Worm (Caenorhabditis elegans) whole organism, late embryonic: ENCODE data around the gene F22B7.3.

ENCODE experiments used
- C08G9.2 ChIP-seq: sonication (generic microtip); optimal IDR thresholded peaks from 2 replicates; lab custom pipeline; 2016; ENCODE audit warnings: mild to moderate bottlenecking, missing genetic modification characterization, moderate library complexity, missing compliant biosample characterization
- C38D4.7 ChIP-seq: fragments of 200-800 bp; sonication (Bioruptor generic); optimal IDR thresholded peaks from 2 replicates; lab custom pipeline; 2018; ENCODE audit warnings: mild to moderate bottlenecking, missing genetic modification characterization, moderate library complexity, missing compliant biosample characterization
- F13H6.1 ChIP-seq: sonication (generic microtip); optimal IDR thresholded peaks from 2 replicates; lab custom pipeline; 2016; ENCODE audit warnings: missing genetic modification characterization, missing compliant biosample characterization
- K02D7.2 ChIP-seq: sonication (generic microtip); optimal IDR thresholded peaks from 2 replicates; lab custom pipeline; 2017; ENCODE audit warnings: mild to moderate bottlenecking, missing genetic modification characterization, missing compliant biosample characterization
- K09A11.1 ChIP-seq: sonication (generic microtip); optimal IDR thresholded peaks from 2 replicates; lab custom pipeline; 2017; ENCODE audit warnings: antibody characterized with exemption, mild to moderate bottlenecking, missing genetic modification characterization, missing compliant biosample characterization; ENCODE audit not compliant: insufficient read depth
- ahr-1 ChIP-seq: sonication (generic microtip); optimal IDR thresholded peaks from 2 replicates; lab custom pipeline; 2016; ENCODE audit warnings: missing genetic modification characterization, missing compliant biosample characterization
- ama-1 ChIP-seq: fragments of 150-350 bp; optimal IDR thresholded peaks from 2 replicates; lab custom pipeline; 2014
- ceh-2 ChIP-seq: sonication (generic microtip); optimal IDR thresholded peaks from 2 replicates; lab custom pipeline; 2016; ENCODE audit warnings: missing genotype, missing genetic modification characterization, missing compliant biosample characterization
- ceh-22 ChIP-seq: sonication (generic microtip); optimal IDR thresholded peaks from 2 replicates; lab custom pipeline; 2017; ENCODE audit warnings: missing biosample characterization, missing genetic modification characterization
- ceh-24 ChIP-seq: sonication (generic microtip); optimal IDR thresholded peaks from 2 replicates; lab custom pipeline; 2016; ENCODE audit warnings: mild to moderate bottlenecking, missing genetic modification characterization, missing compliant biosample characterization
- ceh-31 ChIP-seq: sonication (generic microtip); optimal IDR thresholded peaks from 2 replicates; lab custom pipeline; 2016; ENCODE audit warnings: missing genetic modification characterization, missing compliant biosample characterization
- dmd-4 ChIP-seq: sonication (generic microtip); optimal IDR thresholded peaks from 2 replicates; lab custom pipeline; 2016; ENCODE audit warnings: borderline replicate concordance, missing genetic modification characterization, missing compliant biosample characterization
- dve-1 ChIP-seq: sonication (generic microtip); optimal IDR thresholded peaks from 2 replicates; lab custom pipeline; 2017; ENCODE audit warnings: antibody characterized with exemption, mild to moderate bottlenecking, missing genetic modification characterization, missing compliant biosample characterization
- elt-2 ChIP-seq: sonication (generic microtip); optimal IDR thresholded peaks from 2 replicates; lab custom pipeline; 2016; ENCODE audit warnings: missing genetic modification reagents, missing genetic modification characterization, missing compliant biosample characterization
- ets-4 ChIP-seq: sonication (generic microtip); optimal IDR thresholded peaks from 2 replicates; lab custom pipeline; 2016; ENCODE audit warnings: missing genetic modification characterization, missing compliant biosample characterization
- fax-1 ChIP-seq: sonication (generic microtip); optimal IDR thresholded peaks from 2 replicates; lab custom pipeline; 2016; ENCODE audit warnings: missing genotype, missing genetic modification characterization, missing compliant biosample characterization
- hlh-13 ChIP-seq: fragments of 200-800 bp; sonication (Bioruptor generic); optimal IDR thresholded peaks from 2 replicates; lab custom pipeline; 2018; ENCODE audit warnings: mild to moderate bottlenecking, missing genetic modification characterization, missing compliant biosample characterization
- hlh-30 ChIP-seq: sonication (generic microtip); optimal IDR thresholded peaks from 2 replicates; lab custom pipeline; 2017; ENCODE audit warnings: antibody characterized with exemption, missing genetic modification characterization, missing compliant biosample characterization; ENCODE audit not compliant: insufficient read depth
- hlh-6 ChIP-seq: sonication (generic microtip); optimal IDR thresholded peaks from 2 replicates; lab custom pipeline; 2016; ENCODE audit warnings: missing genotype, missing genetic modification characterization, missing compliant biosample characterization
- hlh-8 ChIP-seq: sonication (generic microtip); optimal IDR thresholded peaks from 2 replicates; lab custom pipeline; 2016; ENCODE audit warnings: missing genotype, missing genetic modification characterization, missing compliant biosample characterization
- lim-6 ChIP-seq: sonication (generic microtip); optimal IDR thresholded peaks from 2 replicates; lab custom pipeline; 2016; ENCODE audit warnings: missing genetic modification characterization, missing compliant biosample characterization
- madf-2 ChIP-seq: sonication (generic microtip); optimal IDR thresholded peaks from 2 replicates; lab custom pipeline; 2017; ENCODE audit warnings: missing genetic modification characterization, missing compliant biosample characterization
- nfya-1 ChIP-seq: sonication (generic microtip); optimal IDR thresholded peaks from 2 replicates; lab custom pipeline; 2017; ENCODE audit warnings: missing genetic modification characterization, mild to moderate bottlenecking, missing compliant biosample characterization, antibody characterized with exemption, moderate library complexity
- nhr-11 ChIP-seq: fragments of 150-350 bp; optimal IDR thresholded peaks from 2 replicates; lab custom pipeline; 2014; ENCODE audit warnings: missing biosample characterization, missing genetic modification characterization
- nhr-232 ChIP-seq: sonication (generic microtip); optimal IDR thresholded peaks from 2 replicates; lab custom pipeline; 2016; ENCODE audit warnings: missing genetic modification characterization, missing compliant biosample characterization
- npax-4 ChIP-seq: sonication (generic microtip); optimal IDR thresholded peaks from 2 replicates; lab custom pipeline; 2016; ENCODE audit warnings: missing genetic modification characterization, missing compliant biosample characterization
- pag-3 ChIP-seq: sonication (generic microtip); optimal IDR thresholded peaks from 2 replicates; lab custom pipeline; 2016; ENCODE audit warnings: missing compliant biosample characterization, missing genetic modification characterization, borderline replicate concordance
- pat-9 ChIP-seq: fragments of 200-800 bp; sonication (Bioruptor generic); optimal IDR thresholded peaks from 2 replicates; lab custom pipeline; 2018; ENCODE audit warnings: mild to moderate bottlenecking, missing genetic modification characterization, moderate library complexity, missing compliant biosample characterization
- pha-2 ChIP-seq: sonication (generic microtip); optimal IDR thresholded peaks from 2 replicates; lab custom pipeline; 2017; ENCODE audit warnings: mild to moderate bottlenecking, missing genetic modification characterization, missing compliant biosample characterization
- pha-4 ChIP-seq: fragments of 150-350 bp; optimal IDR thresholded peaks from 2 replicates; lab custom pipeline; 2018; ENCODE audit warnings: missing biosample characterization, missing genetic modification reagents, missing genetic modification characterization
- pqm-1 ChIP-seq: sonication (generic microtip); optimal IDR thresholded peaks from 2 replicates; lab custom pipeline; 2016; ENCODE audit warnings: missing genetic modification characterization, missing compliant biosample characterization
- rnt-1 ChIP-seq: sonication (generic microtip); optimal IDR thresholded peaks from 2 replicates; lab custom pipeline; 2016; ENCODE audit warnings: missing genetic modification characterization, missing compliant biosample characterization
- sox-2 ChIP-seq: fragments of 200-800 bp; sonication (Bioruptor generic); IDR thresholded peaks from 2 replicates; pipeline ENCODE4 v1.3.6; 2022; ENCODE audit warnings: missing genetic modification reagents, missing genetic modification characterization, missing compliant biosample characterization
- tbx-7 ChIP-seq: sonication (generic microtip); optimal IDR thresholded peaks from 2 replicates; lab custom pipeline; 2016; ENCODE audit warnings: missing genotype, missing genetic modification characterization, missing compliant biosample characterization
- ttx-3 ChIP-seq: sonication (generic microtip); optimal IDR thresholded peaks from 2 replicates; lab custom pipeline; 2016; ENCODE audit warnings: missing genetic modification reagents, missing genetic modification characterization, missing compliant biosample characterization
- unc-86 ChIP-seq: sonication (generic microtip); optimal IDR thresholded peaks from 2 replicates; lab custom pipeline; 2016; ENCODE audit warnings: missing genetic modification characterization, missing compliant biosample characterization
- zip-5 ChIP-seq: sonication (generic microtip); optimal IDR thresholded peaks from 2 replicates; lab custom pipeline; 2016; ENCODE audit warnings: missing genetic modification characterization, missing compliant biosample characterization
- ztf-16 ChIP-seq: sonication (generic microtip); optimal IDR thresholded peaks from 2 replicates; lab custom pipeline; 2017; ENCODE audit warnings: missing genetic modification characterization, missing compliant biosample characterization

The F22B7.3 gene

DNA sequence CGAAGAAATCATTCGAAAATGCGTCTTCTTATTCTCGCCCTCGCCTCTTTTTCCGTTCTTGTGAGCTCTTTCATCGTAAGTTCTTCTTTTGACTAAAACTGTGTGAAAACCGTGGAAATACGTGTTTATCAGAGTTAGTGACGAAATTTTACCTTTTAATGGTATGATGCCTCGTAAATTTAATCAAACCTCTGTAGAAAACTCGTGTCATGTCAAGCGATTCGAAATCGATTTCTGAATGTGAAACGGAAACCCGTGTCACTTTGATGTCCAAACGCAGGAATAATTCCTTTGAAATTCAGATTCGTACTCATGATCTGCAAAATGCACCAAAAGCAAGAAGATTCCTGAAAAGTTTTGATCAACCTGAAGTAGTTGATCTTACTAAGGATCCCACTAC, at the start of gene F22B7.3:
Gene F22B7.3 (plus strand): TSS at position 301 of the 400 bp plus-strand sequence.
- no peak for TF ChIP-seq ceh-31 (tag; lab: Kevin White, UChicago)
- no peak for TF ChIP-seq elt-2
- no peak for TF ChIP-seq rnt-1
- no peak for TF ChIP-seq lim-6 (tag; lab: Kevin White, UChicago)
- TF ChIP-seq nhr-232 (tag; lab: Kevin White, UChicago): no peak
- no peak for TF ChIP-seq hlh-8 (tag; lab: Kevin White, UChicago)
- TF ChIP-seq unc-86 (tag; lab: Kevin White, UChicago): no peak

DNA sequence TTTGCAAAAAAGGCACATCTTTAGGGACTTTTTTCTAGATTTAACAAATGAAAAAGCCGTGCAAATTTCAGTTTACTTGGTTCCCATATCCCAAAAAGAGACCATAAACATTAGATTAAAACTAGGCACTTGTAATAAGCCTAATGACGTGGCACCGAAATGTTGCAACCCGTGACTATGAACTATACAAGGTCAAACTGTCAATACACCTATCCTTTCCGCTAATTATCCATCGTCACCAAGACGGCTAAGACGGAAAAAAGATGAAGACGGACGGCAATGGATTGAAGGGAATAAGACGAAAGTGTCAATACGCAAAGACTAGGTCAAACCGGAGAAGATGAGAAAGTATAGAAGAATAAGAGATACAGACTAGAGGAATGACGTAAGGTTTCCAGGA, 49.7 kb upstream of the F22B7.3 start:
- TF ChIP-seq dve-1 (tag; lab: Kevin White, UChicago) (no peak), ztf-16 (tag; lab: Kevin White, UChicago) (no peak), fax-1 (no peak), ahr-1 (tag; lab: Kevin White, UChicago) (no peak), dmd-4 (tag; lab: Kevin White, UChicago) (no peak), C38D4.7 (GFP tag; lab: Kevin White, UChicago) (no peak), elt-2 (no peak), pha-2 (no peak), ceh-2 (no peak), pha-4 (tag; lab: Kevin White, UChicago) (no peak), npax-4 (tag; lab: Kevin White, UChicago) (no peak), hlh-6 (no peak), C08G9.2 (no peak), zip-5 (tag; lab: Kevin White, UChicago) (no peak), ceh-22 (no peak)

ce11 chrIII:8602148-8602547, 46.5 kb upstream of the F22B7.3 start:
- TF ChIP-seq npax-4 (tag; lab: Kevin White, UChicago) (no peak), ceh-22 (no peak), lim-6 (tag; lab: Kevin White, UChicago) (no peak), fax-1 (no peak), F13H6.1 (no peak)

DNA sequence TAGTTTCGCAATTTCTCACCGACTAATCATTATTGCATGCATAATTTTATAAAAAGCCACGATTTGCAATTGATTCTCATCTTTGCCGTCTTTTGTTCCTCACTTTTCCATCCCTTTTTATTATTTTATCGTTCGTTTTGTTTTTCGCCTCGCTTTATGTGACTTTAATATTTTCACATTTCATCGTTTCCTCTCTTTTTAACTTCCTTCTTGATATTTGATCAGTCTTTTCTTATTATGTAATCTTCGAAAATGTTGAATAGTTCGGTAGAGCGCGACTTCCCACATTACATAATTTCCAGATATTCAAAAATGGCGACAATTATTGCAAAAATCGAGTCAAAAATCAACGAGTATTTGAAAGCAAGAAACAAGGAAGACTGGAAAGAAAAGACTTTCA, 43.2 kb upstream of the F22B7.3 start, which contains the start of gene C06E1.1:
Gene C06E1.1 (plus strand): TSS at position 301 of the 400 bp plus-strand sequence.
- TF ChIP-seq pqm-1 (tag; lab: Kevin White, UChicago) (no peak), K09A11.1 (no peak), ttx-3 (no peak), fax-1 (no peak), ets-4 (no peak)

ce11 chrIII:8609683-8610082, 39.0 kb upstream of the F22B7.3 start, which contains the start of gene C06E1.9:
Gene C06E1.9, minus strand, starts transcription at chrIII:8609783.
- TF ChIP-seq pat-9 (tag; lab: Kevin White, UChicago) (no peak), pag-3 (tag; lab: Kevin White, UChicago) (no peak), nhr-232 (tag; lab: Kevin White, UChicago) (no peak), rnt-1 (no peak)

DNA sequence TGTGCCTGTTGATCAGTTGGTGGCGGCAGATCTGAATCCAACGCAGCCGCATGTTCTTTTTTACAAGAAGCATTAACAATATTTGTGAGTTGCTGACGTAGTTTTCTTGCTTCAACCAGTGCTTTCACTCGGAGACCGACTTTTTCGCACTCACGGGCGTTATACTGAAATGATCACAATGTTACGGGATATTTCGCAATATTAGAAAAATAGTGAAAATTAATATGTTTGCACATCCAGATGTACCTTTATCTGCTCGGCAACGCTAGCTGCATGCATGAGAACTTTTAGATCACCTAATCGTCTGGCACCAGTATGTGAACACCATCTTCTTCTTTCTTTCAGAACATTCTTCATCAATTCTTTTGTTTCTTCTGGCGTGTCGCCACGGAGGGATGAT, 37.4 kb upstream of the F22B7.3 start:
- TF ChIP-seq hlh-30 (tag; lab: Kevin White, UChicago): no peak
- no peak for TF ChIP-seq sox-2 (GFP tag; lab: Robert Waterston, UW)
- TF ChIP-seq ttx-3: no peak
- no peak for TF ChIP-seq C08G9.2
- no peak for TF ChIP-seq ceh-24 (tag; lab: Kevin White, UChicago)
- TF ChIP-seq nhr-11: no peak
- no peak for TF ChIP-seq dve-1 (tag; lab: Kevin White, UChicago)
- no peak for TF ChIP-seq ceh-31 (tag; lab: Kevin White, UChicago)
- no peak for TF ChIP-seq ama-1
- no peak for TF ChIP-seq hlh-6
- TF ChIP-seq hlh-13 (GFP tag; lab: Kevin White, UChicago): no peak
- TF ChIP-seq pqm-1 (tag; lab: Kevin White, UChicago): no peak
- no peak for TF ChIP-seq K02D7.2 (tag; lab: Kevin White, UChicago)
- TF ChIP-seq K09A11.1: no peak
- TF ChIP-seq elt-2: no peak
- no peak for TF ChIP-seq madf-2 (tag; lab: Kevin White, UChicago)
- no peak for TF ChIP-seq ceh-22
- TF ChIP-seq nfya-1 (tag; lab: Kevin White, UChicago): no peak
- no peak for TF ChIP-seq pha-4 (tag; lab: Kevin White, UChicago)
- TF ChIP-seq tbx-7: no peak
